Worm (Caenorhabditis elegans) whole organism, late embryonic: ENCODE measurements around the gene sre-53.

Experiments
- F13H6.1 ChIP-seq: sonication (generic microtip); optimal IDR thresholded peaks from 2 replicates; lab custom pipeline; 2016; ENCODE audit warnings: missing genetic modification characterization, missing compliant biosample characterization
- K09A11.1 ChIP-seq: sonication (generic microtip); optimal IDR thresholded peaks from 2 replicates; lab custom pipeline; 2017; ENCODE audit warnings: antibody characterized with exemption, mild to moderate bottlenecking, missing genetic modification characterization, missing compliant biosample characterization; ENCODE audit not compliant: insufficient read depth
- ceh-6 ChIP-seq: fragments of 200-800 bp; sonication (Bioruptor generic); optimal IDR thresholded peaks from 2 replicates; lab custom pipeline; 2018; ENCODE audit warnings: mild to moderate bottlenecking, missing genetic modification characterization, missing compliant biosample characterization
- dmd-4 ChIP-seq: sonication (generic microtip); optimal IDR thresholded peaks from 2 replicates; lab custom pipeline; 2016; ENCODE audit warnings: borderline replicate concordance, missing genetic modification characterization, missing compliant biosample characterization
- gmeb-2 ChIP-seq: sonication (generic microtip); optimal IDR thresholded peaks from 2 replicates; lab custom pipeline; 2016; ENCODE audit warnings: missing genetic modification characterization, inconsistent platforms, missing compliant biosample characterization
- hlh-6 ChIP-seq: sonication (generic microtip); optimal IDR thresholded peaks from 2 replicates; lab custom pipeline; 2016; ENCODE audit warnings: missing genotype, missing genetic modification characterization, missing compliant biosample characterization
- nfya-1 ChIP-seq: sonication (generic microtip); optimal IDR thresholded peaks from 2 replicates; lab custom pipeline; 2017; ENCODE audit warnings: missing genetic modification characterization, mild to moderate bottlenecking, missing compliant biosample characterization, antibody characterized with exemption, moderate library complexity
- npax-4 ChIP-seq: sonication (generic microtip); optimal IDR thresholded peaks from 2 replicates; lab custom pipeline; 2016; ENCODE audit warnings: missing genetic modification characterization, missing compliant biosample characterization
- pag-3 ChIP-seq: sonication (generic microtip); optimal IDR thresholded peaks from 2 replicates; lab custom pipeline; 2016; ENCODE audit warnings: missing compliant biosample characterization, missing genetic modification characterization, borderline replicate concordance
- pax-1 ChIP-seq: fragments of 150-350 bp; optimal IDR thresholded peaks from 2 replicates; lab custom pipeline; 2014; ENCODE audit warnings: missing biosample characterization, missing genetic modification characterization
- pha-4 ChIP-seq: fragments of 150-350 bp; optimal IDR thresholded peaks from 2 replicates; lab custom pipeline; 2018; ENCODE audit warnings: missing biosample characterization, missing genetic modification reagents, missing genetic modification characterization
- pqm-1 ChIP-seq: sonication (generic microtip); optimal IDR thresholded peaks from 2 replicates; lab custom pipeline; 2016; ENCODE audit warnings: missing genetic modification characterization, missing compliant biosample characterization
- tbx-2 ChIP-seq: sonication (generic microtip); optimal IDR thresholded peaks from 2 replicates; lab custom pipeline; 2016; ENCODE audit warnings: missing genetic modification characterization, missing compliant biosample characterization
- ztf-16 ChIP-seq: sonication (generic microtip); optimal IDR thresholded peaks from 2 replicates; lab custom pipeline; 2017; ENCODE audit warnings: missing genetic modification characterization, missing compliant biosample characterization

DNA sequence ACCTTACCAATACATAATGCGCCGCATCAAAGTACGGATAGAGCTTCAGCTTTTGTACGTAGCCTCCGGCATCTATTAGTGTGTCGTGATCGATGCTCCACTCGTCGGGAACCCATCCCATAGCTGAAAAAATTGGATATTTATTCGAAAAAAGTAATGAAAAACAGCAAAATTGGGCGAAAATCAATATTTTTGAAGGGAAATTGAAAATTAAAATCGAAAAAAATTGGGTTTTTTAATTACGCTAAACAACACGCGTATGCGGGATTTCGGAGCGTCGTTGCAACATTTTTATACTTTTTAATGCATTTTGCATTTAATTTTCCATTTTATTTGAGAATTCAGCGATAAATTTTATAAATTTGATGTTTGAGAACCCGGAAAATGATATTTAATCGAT is 43.9 kb downstream of the sre-53 start, which contains the start of the genes tric-1B.2 and Y57A10A.29:
- TF ChIP-seq gmeb-2 (tag; lab: Kevin White, UChicago), result no peak
- no peak for TF ChIP-seq hlh-6 (tag; lab: Kevin White, UChicago)
- no peak for TF ChIP-seq pag-3 (tag; lab: Kevin White, UChicago)
- TF ChIP-seq npax-4 (tag; lab: Kevin White, UChicago), result no peak
- TF ChIP-seq pqm-1 (tag; lab: Kevin White, UChicago), result no peak
- no peak for TF ChIP-seq nfya-1 (tag; lab: Kevin White, UChicago)
- no peak for TF ChIP-seq K09A11.1 (tag; lab: Kevin White, UChicago)
- no peak for TF ChIP-seq pha-4 (tag; lab: Kevin White, UChicago)
- no peak for TF ChIP-seq dmd-4
- TF ChIP-seq F13H6.1, result no peak
- TF ChIP-seq pax-1 (tag; lab: Kevin White, UChicago), result no peak
- no peak for TF ChIP-seq ceh-6 (GFP tag; lab: Kevin White, UChicago)
- no peak for TF ChIP-seq tbx-2 (tag; lab: Kevin White, UChicago)
- TF ChIP-seq ztf-16 (tag; lab: Kevin White, UChicago), result no peak
